Worm (Caenorhabditis elegans) whole organism, L1 larva: ENCODE results near the gene nhr-88.

Source experiments
- aly-2 ChIP-seq: fragments of 150-350 bp; optimal IDR thresholded peaks from 2 replicates; lab custom pipeline; 2014; ENCODE audit warnings: missing biosample characterization, missing genetic modification characterization
- ama-1 ChIP-seq: fragments of 150-350 bp; optimal IDR thresholded peaks from 2 replicates; lab custom pipeline; 2014
- efl-1 ChIP-seq, 4 experiments: fragments of 150-350 bp; optimal IDR thresholded peaks in 3 of 4; peaks in 1 of 4; 1 replicate in 1 of 4; 2 replicates in 3 of 4; lab custom pipeline; 2014; ENCODE audit warnings: missing biosample characterization in 2 of 4, missing genetic modification characterization in 2 of 4, missing genetic modification reagents in 2 of 4
- fkh-10 ChIP-seq: sonication (generic microtip); optimal IDR thresholded peaks from 2 replicates; lab custom pipeline; 2017; ENCODE audit warnings: missing biosample characterization, missing genetic modification reagents, missing genetic modification characterization
- fos-1 ChIP-seq: fragments of 150-350 bp; optimal IDR thresholded peaks from 2 replicates; lab custom pipeline; 2014; ENCODE audit warnings: missing biosample characterization, missing genetic modification characterization
- lsy-2 ChIP-seq, 2 experiments: fragments of 150-350 bp; optimal IDR thresholded peaks; 2 replicates each; lab custom pipeline; 2014; ENCODE audit warnings: missing biosample characterization in 2 of 2, missing genetic modification characterization in 2 of 2
- mdl-1 ChIP-seq, 2 experiments: fragments of 150-350 bp; optimal IDR thresholded peaks; 2 replicates each; lab custom pipeline; 2014 to 2017; ENCODE audit warnings: missing biosample characterization in 2 of 2, missing genetic modification characterization in 2 of 2, inconsistent platforms in 1 of 2
- nhr-12 ChIP-seq: sonication (generic microtip); optimal IDR thresholded peaks from 2 replicates; lab custom pipeline; 2017; ENCODE audit warnings: missing biosample characterization, missing genetic modification characterization
- nhr-28 ChIP-seq: fragments of 150-350 bp; optimal IDR thresholded peaks from 2 replicates; lab custom pipeline; 2014; ENCODE audit warnings: missing biosample characterization, missing genetic modification characterization
- nhr-77 ChIP-seq: fragments of 150-350 bp; optimal IDR thresholded peaks from 2 replicates; lab custom pipeline; 2014; ENCODE audit warnings: missing biosample characterization, missing genetic modification characterization
- sup-37 ChIP-seq: fragments of 200-800 bp; sonication (Bioruptor generic); optimal IDR thresholded peaks from 2 replicates; lab custom pipeline; 2018; ENCODE audit warnings: mild to moderate bottlenecking, missing genetic modification characterization, missing compliant biosample characterization
- unc-86 ChIP-seq: sonication (generic microtip); optimal IDR thresholded peaks from 2 replicates; lab custom pipeline; 2016; ENCODE audit warnings: missing genetic modification characterization, missing compliant biosample characterization
- zag-1 ChIP-seq: fragments of 150-350 bp; optimal IDR thresholded peaks from 2 replicates; lab custom pipeline; 2014; ENCODE audit warnings: missing biosample characterization, missing genetic modification characterization

DNA sequence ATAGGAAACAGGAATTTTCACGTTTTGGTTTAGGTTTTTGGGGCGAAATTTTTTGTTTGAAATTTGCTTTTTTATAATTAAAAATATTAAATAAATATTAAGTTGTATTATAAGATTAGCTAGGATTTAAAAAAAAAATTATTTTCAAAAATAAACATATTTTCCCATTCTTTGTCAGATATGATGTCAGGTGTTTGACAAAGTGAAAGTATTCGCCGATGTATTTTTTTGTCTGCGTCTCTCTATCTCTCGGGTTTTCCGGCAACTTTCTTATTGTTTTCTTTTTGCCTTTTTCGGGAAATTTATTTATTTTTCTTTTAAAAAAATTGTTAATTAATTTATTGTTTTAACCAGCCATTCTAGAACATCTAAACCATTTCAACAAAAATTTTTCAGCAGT, 54.0 kb downstream of the nhr-88 start:
- no peak for TF ChIP-seq nhr-28 (tag; lab: Kevin White, UChicago)
- TF ChIP-seq fkh-10: no peak
- TF ChIP-seq fos-1 (tag; lab: Kevin White, UChicago): no peak
- TF ChIP-seq lsy-2 (tag; optimal IDR thresholded peaks at IDR 0.05; lab: Kevin White, UChicago): no peak
- no peak for TF ChIP-seq zag-1 (tag; lab: Kevin White, UChicago)
- no peak for TF ChIP-seq mdl-1 (tag; optimal IDR thresholded peaks at IDR 0.05; lab: Kevin White, UChicago)
- TF ChIP-seq aly-2: no peak
- no peak for TF ChIP-seq nhr-12 (tag; lab: Kevin White, UChicago)
- no peak for TF ChIP-seq sup-37 (GFP tag; lab: Kevin White, UChicago)
- no peak for TF ChIP-seq ama-1 (lab: Kevin White, UChicago)
- TF ChIP-seq nhr-77 (tag; lab: Kevin White, UChicago): no peak
- TF ChIP-seq unc-86 (tag; lab: Kevin White, UChicago): no peak
- TF ChIP-seq efl-1 (optimal IDR thresholded peaks at IDR 0.05; lab: Kevin White, UChicago): no peak
- TF ChIP-seq efl-1 (GFP tag; optimal IDR thresholded peaks at IDR 0.05 in 1 of 2; lab: Kevin White, UChicago): no peak
